Fruit fly (Drosophila melanogaster): Measurements from ENCODE around the gene mtSSB.

The mtSSB gene

dm6 chr3R:16210808-16211578 is 5.9 kb upstream of the mtSSB start:
- 0 out of 2 replicates have a peak, but pooled peaks have one; percentile 40 for TF ChIP-seq Gug (GFP tag; IDR thresholded peaks at IDR 0.05)
- TF ChIP-seq dac (GFP tag; optimal IDR thresholded peaks at IDR 0.05) = no peak
- peak; percentile 51 for TF ChIP-seq OdsH (GFP tag; optimal IDR thresholded peaks at IDR 0.05)
- TF ChIP-seq achi (GFP tag; optimal IDR thresholded peaks at IDR 0.05) = no peak
- TF ChIP-seq fd85E (GFP tag; optimal IDR thresholded peaks at IDR 0.05) = no peak
- TF ChIP-seq CG32006 (GFP tag; optimal IDR thresholded peaks at IDR 0.05) = peak; percentile 53
- TF ChIP-seq CG7368 (GFP tag; optimal IDR thresholded peaks at IDR 0.05) = no peak
- peak; percentile 41 for TF ChIP-seq lz (GFP tag; optimal IDR thresholded peaks at IDR 0.05)
- TF ChIP-seq Blimp-1 (GFP tag; optimal IDR thresholded peaks at IDR 0.05) = no peak
- TF ChIP-seq dsx (GFP tag; optimal IDR thresholded peaks at IDR 0.05; ENCODE audit: poor library complexity, severe bottlenecking) = no peak
- peak; percentile 9; the same call in 1 of the 2 replicates for TF ChIP-seq CG15336 (GFP tag; IDR thresholded peaks at IDR 0.05)
- no peak for TF ChIP-seq fkh (GFP tag; optimal IDR thresholded peaks at IDR 0.05)
- peak; percentile 14; the same call in 1 of the 3 replicates for TF ChIP-seq eg (GFP tag; IDR thresholded peaks at IDR 0.05)
- TF ChIP-seq CG10631 (GFP tag; optimal IDR thresholded peaks at IDR 0.05) = peak; percentile 68
- TF ChIP-seq CG34406 (GFP tag; optimal IDR thresholded peaks at IDR 0.05) = no peak
- no peak for TF ChIP-seq CG11902 (GFP tag; optimal IDR thresholded peaks at IDR 0.05)
- peak; percentile 50 for TF ChIP-seq pdm3 (GFP tag; optimal IDR thresholded peaks at IDR 0.05)
- TF ChIP-seq topi (GFP tag; optimal IDR thresholded peaks at IDR 0.05) = peak; percentile 68
- TF ChIP-seq CG8119 (GFP tag; IDR thresholded peaks at IDR 0.05) = peak; percentile 13; the same call in 1 of the 3 replicates
- TF ChIP-seq ss (GFP tag; optimal IDR thresholded peaks at IDR 0.05) = peak in 1 of 2 experiments; percentile 27
- peak; percentile 6 for TF ChIP-seq CG8632 (GFP tag; optimal IDR thresholded peaks at IDR 0.05)
- TF ChIP-seq Sox14 (GFP tag; optimal IDR thresholded peaks at IDR 0.05) = peak; percentile 42
- no peak for TF ChIP-seq CG6276 (GFP tag; optimal IDR thresholded peaks at IDR 0.05)
- peak; percentile 28 for TF ChIP-seq CG4318 (GFP tag; optimal IDR thresholded peaks at IDR 0.05)
- peak; percentile 23 for TF ChIP-seq cyc (GFP tag; optimal IDR thresholded peaks at IDR 0.05)
- TF ChIP-seq CG1621 (tag; optimal IDR thresholded peaks at IDR 0.05) = peak; percentile 63
- TF ChIP-seq CG9139 (GFP tag; optimal IDR thresholded peaks at IDR 0.05) = no peak
- peak; percentile 17 for TF ChIP-seq CG3919 (GFP tag; optimal IDR thresholded peaks at IDR 0.05)
- peak; percentile 43 for TF ChIP-seq Ets96B (tag; optimal IDR thresholded peaks at IDR 0.05)
- peak; percentile 38 for TF ChIP-seq Hr39 (GFP tag; optimal IDR thresholded peaks at IDR 0.05)
- TF ChIP-seq Hr38 (GFP tag; optimal IDR thresholded peaks at IDR 0.05) = no peak
- TF ChIP-seq Sox15 (GFP tag; optimal IDR thresholded peaks at IDR 0.05) = no peak
- peak; percentile 44 for TF ChIP-seq CG10669 (GFP tag; optimal IDR thresholded peaks at IDR 0.05)
- TF ChIP-seq CG11294 (GFP tag; IDR thresholded peaks at IDR 0.05) = no peak
- peak; percentile 43 for TF ChIP-seq CG31627 (GFP tag; optimal IDR thresholded peaks at IDR 0.05)
- peak; percentile 91 for TF ChIP-seq Eip78C (GFP tag)
- TF ChIP-seq Ets21C (GFP tag; optimal IDR thresholded peaks at IDR 0.05) = peak; percentile 5
- TF ChIP-seq Eip75B (GFP tag; optimal IDR thresholded peaks at IDR 0.05) = peak; percentile 14
- TF ChIP-seq net (GFP tag; optimal IDR thresholded peaks at IDR 0.05) = peak; percentile 45
- TF ChIP-seq fd59A (GFP tag; optimal IDR thresholded peaks at IDR 0.05) = peak; percentile 58
- no peak for TF ChIP-seq Lpt (GFP tag; optimal IDR thresholded peaks at IDR 0.05)
- peak; percentile 68 for TF ChIP-seq CG6808 (GFP tag; optimal IDR thresholded peaks at IDR 0.05)
- TF ChIP-seq CG6792 (GFP tag; optimal IDR thresholded peaks at IDR 0.05) = no peak
- peak; percentile 42 for TF ChIP-seq CG11762 (GFP tag; optimal IDR thresholded peaks at IDR 0.05; ENCODE audit: insufficient read depth)
- TF ChIP-seq Hr4 (GFP tag; optimal IDR thresholded peaks at IDR 0.05) = no peak
- peak; percentile 75 for TF ChIP-seq esn (GFP tag; optimal IDR thresholded peaks at IDR 0.05)
- peak in 1 of 2 experiments; percentile 85 for TF ChIP-seq salr (GFP tag; optimal IDR thresholded peaks at IDR 0.05)
- TF ChIP-seq CG3032 (tag; optimal IDR thresholded peaks at IDR 0.05) = peak; percentile 69
- no peak for TF ChIP-seq CG16779 (tag; optimal IDR thresholded peaks at IDR 0.05)
- TF ChIP-seq Sox102F (GFP tag; optimal IDR thresholded peaks at IDR 0.05) = peak; percentile 10
